Worm (Caenorhabditis elegans): ENCODE results near the gene lips-8.

DNA sequence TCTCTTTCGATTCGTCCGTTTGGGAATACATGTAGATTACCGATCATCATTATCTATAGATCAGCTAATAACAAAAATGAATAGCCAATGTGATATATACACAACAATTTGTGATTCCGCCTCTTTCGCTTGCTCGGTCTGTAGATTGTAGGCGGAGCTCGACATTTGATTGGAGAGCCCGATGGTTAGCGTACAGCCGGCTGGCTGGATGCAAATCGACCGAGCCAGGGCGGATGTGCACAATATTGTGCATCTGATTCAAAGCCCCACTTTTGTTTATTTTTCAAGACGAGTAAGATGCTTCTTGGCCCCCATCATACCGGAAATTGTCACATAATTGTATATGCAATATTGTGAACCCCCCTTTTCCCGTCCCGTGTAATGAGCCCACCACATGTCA is 36.6 kb upstream of the lips-8 start, which contains the start of gene dmd-4:
- TF ChIP-seq ets-7 (tag; optimal IDR thresholded peaks at IDR 0.05) (no peak), flt-1 (GFP tag; IDR thresholded peaks at IDR 0.05) (no peak), ama-1 (optimal IDR thresholded peaks at IDR 0.05) (no peak), tbx-37 (GFP tag; conservative IDR thresholded peaks at IDR 0.05) (no peak), tra-4 (tag; optimal IDR thresholded peaks at IDR 0.05) (no peak), B0310.2 (tag; optimal IDR thresholded peaks at IDR 0.05) (no peak)
